Worm (Caenorhabditis elegans) whole organism, midembryonic: ENCODE measurements around the gene daf-42.

ENCODE experiments used
- T22C8.4 ChIP-seq: fragments of 200-800 bp; sonication (Bioruptor generic); IDR thresholded peaks from 2 replicates; pipeline ENCODE4 v1.3.6; 2022; ENCODE audit warnings: missing genetic modification characterization, missing compliant biosample characterization
- flt-1 ChIP-seq: fragments of 200-800 bp; sonication (Bioruptor generic); IDR thresholded peaks from 2 replicates; pipeline ENCODE4 v1.3.6; 2022; ENCODE audit warnings: missing genetic modification characterization, missing compliant biosample characterization
- med-1 ChIP-seq: sonication (generic microtip); optimal IDR thresholded peaks from 2 replicates; lab custom pipeline; 2017; ENCODE audit warnings: missing genetic modification characterization, mild to moderate bottlenecking, missing compliant biosample characterization, antibody characterized with exemption, missing genetic modification reagents; ENCODE audit not compliant: insufficient read depth
- ref-1 ChIP-seq: fragments of 200-800 bp; sonication (Bioruptor generic); conservative IDR thresholded peaks from 2 replicates; pipeline ENCODE4 v1.3.6; 2022; ENCODE audit warnings: missing genetic modification reagents, missing genetic modification characterization, missing compliant biosample characterization
- tab-1 ChIP-seq: fragments of 200-800 bp; sonication (Bioruptor generic); IDR thresholded peaks from 2 replicates; pipeline ENCODE4 v1.3.6; 2022; ENCODE audit warnings: missing genetic modification characterization, missing compliant biosample characterization
- ztf-23 ChIP-seq: fragments of 200-800 bp; sonication (Bioruptor generic); IDR thresholded peaks from 2 replicates; pipeline ENCODE4 v1.3.6; 2022; ENCODE audit warnings: missing genetic modification reagents, missing genetic modification characterization, missing compliant biosample characterization
- ztf-29 ChIP-seq: fragments of 200-800 bp; sonication (Bioruptor generic); IDR thresholded peaks from 2 replicates; pipeline ENCODE4 v1.3.6; 2022; ENCODE audit warnings: missing genetic modification reagents, missing genetic modification characterization, missing compliant biosample characterization

- TF ChIP-seq ztf-29 (GFP tag; lab: Robert Waterston, UW), result no peak
- TF ChIP-seq flt-1 (GFP tag; lab: Robert Waterston, UW), result no peak
- TF ChIP-seq ztf-23, result no peak
- no peak for TF ChIP-seq ref-1
- no peak for TF ChIP-seq med-1 (GFP tag; lab: Kevin White, UChicago)
- no peak for TF ChIP-seq T22C8.4 (GFP tag; lab: Robert Waterston, UW)
- TF ChIP-seq tab-1 (GFP tag; lab: Robert Waterston, UW), result no peak
Observed at ce11 chrIV:7316613-7317153, 30.0 kb downstream of the daf-42 start, which contains the start of gene F42C5.9.
